Worm (Caenorhabditis elegans): ENCODE measurements around the gene kbp-2.

ce11 chrIII:4873395-4873794 is 30.3 kb downstream of the kbp-2 start:
- no peak for TF ChIP-seq W03F9.2 (tag; optimal IDR thresholded peaks at IDR 0.05)
- no peak for TF ChIP-seq dao-5 (tag; optimal IDR thresholded peaks at IDR 0.05)
- TF ChIP-seq him-1 (tag; optimal IDR thresholded peaks at IDR 0.05) = no peak

All from whole organism, L4/young adult.